Fruit fly (Drosophila melanogaster) whole organism, embryonic: Measurements from ENCODE around the gene TwdlX.

ENCODE experiments used
- Atf3 ChIP-seq: fragments of 200-800 bp; sonication (Bioruptor generic); optimal IDR thresholded peaks from 3 replicates; lab custom pipeline; 2016; ENCODE audit warnings: missing biosample characterization, missing genetic modification characterization
- Blimp-1 ChIP-seq: fragments of 200-800 bp; sonication (Bioruptor generic); optimal IDR thresholded peaks from 3 replicates; lab custom pipeline; 2018; ENCODE audit warnings: missing biosample characterization, missing genetic modification characterization, mild to moderate bottlenecking, moderate library complexity, missing genetic modification reagents
- CG1024 ChIP-seq: fragments of 200-800 bp; sonication (Bioruptor generic); IDR thresholded peaks from 2 replicates; pipeline ENCODE4 v1.3.6; 2022; ENCODE audit warnings: missing biosample characterization, missing genetic modification characterization
- CG10565 ChIP-seq: fragments of 200-800 bp; sonication (Bioruptor generic); optimal IDR thresholded peaks from 3 replicates; lab custom pipeline; 2016; ENCODE audit warnings: missing biosample characterization, mild to moderate bottlenecking, missing genetic modification characterization
- CG11456 ChIP-seq: fragments of 200-800 bp; sonication (Bioruptor generic); IDR thresholded peaks from 3 replicates; pipeline ENCODE4 v1.3.6; 2022; ENCODE audit warnings: missing biosample characterization, missing genetic modification characterization
- CG11696 ChIP-seq: fragments of 200-800 bp; sonication (Bioruptor generic); IDR thresholded peaks from 2 replicates; pipeline ENCODE4 v1.3.6; 2022; ENCODE audit warnings: missing biosample characterization, missing genetic modification characterization
- CG13775 ChIP-seq: fragments of 200-800 bp; sonication (Bioruptor generic); optimal IDR thresholded peaks from 3 replicates; lab custom pipeline; 2017; ENCODE audit warnings: missing biosample characterization, mild to moderate bottlenecking, missing genetic modification characterization
- CG13894 ChIP-seq: fragments of 200-800 bp; sonication (Bioruptor generic); optimal IDR thresholded peaks from 3 replicates; lab custom pipeline; 2018; ENCODE audit warnings: missing biosample characterization, mild to moderate bottlenecking, missing genetic modification characterization, moderate library complexity
- CG14667 ChIP-seq: fragments of 200-800 bp; sonication (Bioruptor generic); IDR thresholded peaks from 2 replicates; pipeline ENCODE4 v1.3.6; 2022; ENCODE audit warnings: missing biosample characterization, missing genetic modification characterization
- CG14860 ChIP-seq: fragments of 200-800 bp; sonication (Bioruptor generic); IDR thresholded peaks from 3 replicates; pipeline ENCODE4 v1.3.6; 2022; ENCODE audit warnings: missing biosample characterization, missing genetic modification characterization; ENCODE audit not compliant: partially characterized antibody
- CG15479 ChIP-seq: fragments of 200-800 bp; sonication (Bioruptor generic); optimal IDR thresholded peaks from 3 replicates; lab custom pipeline; 2019; ENCODE audit warnings: missing biosample characterization, mild to moderate bottlenecking, missing genetic modification characterization, moderate library complexity
- CG2116 ChIP-seq: fragments of 200-800 bp; sonication (Bioruptor generic); optimal IDR thresholded peaks from 3 replicates; lab custom pipeline; 2018; ENCODE audit warnings: missing biosample characterization, mild to moderate bottlenecking, missing genetic modification characterization
- CG2120 ChIP-seq: fragments of 200-800 bp; sonication (Bioruptor generic); optimal IDR thresholded peaks from 3 replicates; lab custom pipeline; 2016; ENCODE audit warnings: missing biosample characterization, missing genetic modification characterization
- CG3281 ChIP-seq: fragments of 200-800 bp; sonication (Bioruptor generic); optimal IDR thresholded peaks from 3 replicates; lab custom pipeline; 2017; ENCODE audit warnings: missing biosample characterization, mild to moderate bottlenecking, missing genetic modification characterization
- CG34422 ChIP-seq: fragments of 200-800 bp; sonication (Bioruptor generic); IDR thresholded peaks from 3 replicates; pipeline ENCODE4 v1.3.6; 2022; ENCODE audit warnings: missing biosample characterization, missing genetic modification characterization
- CG4360 ChIP-seq: fragments of 200-800 bp; sonication (Bioruptor generic); IDR thresholded peaks from 2 replicates; pipeline ENCODE4 v1.3.6; 2022; ENCODE audit warnings: missing biosample characterization, missing genetic modification characterization
- CG5180 ChIP-seq: fragments of 200-800 bp; sonication (Bioruptor generic); optimal IDR thresholded peaks from 3 replicates; lab custom pipeline; 2017; ENCODE audit warnings: missing biosample characterization, missing genetic modification characterization, mild to moderate bottlenecking, moderate library complexity, missing genetic modification reagents
- CG6272 ChIP-seq: fragments of 200-800 bp; sonication (Bioruptor generic); IDR thresholded peaks from 2 replicates; pipeline ENCODE4 v1.3.6; 2022; ENCODE audit warnings: missing biosample characterization, missing genetic modification characterization
- CG8765 ChIP-seq: fragments of 200-800 bp; sonication (Bioruptor generic); IDR thresholded peaks from 2 replicates; pipeline ENCODE4 v1.3.6; 2022; ENCODE audit warnings: missing biosample characterization, missing genetic modification characterization
- CG9932 ChIP-seq: fragments of 200-800 bp; sonication (Bioruptor generic); IDR thresholded peaks from 2 replicates; pipeline ENCODE4 v1.3.6; 2022; ENCODE audit warnings: missing biosample characterization, missing genetic modification characterization
- Camta ChIP-seq: fragments of 200-800 bp; sonication (Bioruptor generic); optimal IDR thresholded peaks from 2 replicates; lab custom pipeline; 2016; ENCODE audit warnings: missing biosample characterization, missing genetic modification characterization
- CkIIα-i1 ChIP-seq: fragments of 200-800 bp; sonication (Bioruptor generic); IDR thresholded peaks from 2 replicates; pipeline ENCODE4 v1.3.6; 2022; ENCODE audit warnings: missing biosample characterization, missing genetic modification characterization
- Dek ChIP-seq: fragments of 200-800 bp; sonication (Bioruptor generic); optimal IDR thresholded peaks from 3 replicates; lab custom pipeline; 2019; ENCODE audit warnings: missing biosample characterization, mild to moderate bottlenecking, missing genetic modification characterization, moderate library complexity
- Ets65A ChIP-seq: fragments of 200-800 bp; sonication (Bioruptor generic); peaks from one replicate; lab custom pipeline; 2016; ENCODE audit warnings: missing biosample characterization, missing genetic modification characterization
- HmgD ChIP-seq: fragments of 200-800 bp; sonication (Bioruptor generic); optimal IDR thresholded peaks from 3 replicates; lab custom pipeline; 2016; ENCODE audit warnings: missing biosample characterization, missing genetic modification characterization
- Lhr ChIP-seq: fragments of 200-800 bp; sonication (Bioruptor generic); optimal IDR thresholded peaks from 3 replicates; lab custom pipeline; 2017; ENCODE audit warnings: mild to moderate bottlenecking, missing biosample characterization, missing genetic modification reagents, missing genetic modification characterization
- Max ChIP-seq: fragments of 200-800 bp; sonication (Bioruptor generic); optimal IDR thresholded peaks from 2 replicates; lab custom pipeline; 2016; ENCODE audit warnings: missing biosample characterization, mild to moderate bottlenecking, missing genetic modification characterization
- Neu2 ChIP-seq: fragments of 200-800 bp; sonication (Bioruptor generic); optimal IDR thresholded peaks from 3 replicates; lab custom pipeline; 2016; ENCODE audit warnings: missing biosample characterization, missing genetic modification characterization, borderline replicate concordance
- Nf-YA ChIP-seq: fragments of 200-800 bp; sonication (Bioruptor generic); IDR thresholded peaks from 2 replicates; pipeline ENCODE4 v1.3.6; 2022; ENCODE audit warnings: missing biosample characterization, missing genetic modification characterization
- Nf-YC ChIP-seq: fragments of 200-800 bp; optimal IDR thresholded peaks from 3 replicates; lab custom pipeline; 2019; ENCODE audit warnings: missing biosample characterization, mild to moderate bottlenecking, missing genetic modification characterization, moderate library complexity
- Oaz ChIP-seq: fragments of 200-800 bp; sonication (Bioruptor generic); IDR thresholded peaks from 2 replicates; pipeline ENCODE4 v1.3.6; 2022; ENCODE audit warnings: missing biosample characterization, missing genetic modification characterization
- Opbp ChIP-seq: fragments of 200-800 bp; sonication (Bioruptor generic); IDR thresholded peaks from 3 replicates; pipeline ENCODE4 v1.3.6; 2022; ENCODE audit warnings: missing biosample characterization, missing genetic modification characterization; ENCODE audit not compliant: partially characterized antibody
- Rfx ChIP-seq: fragments of 200-800 bp; sonication (Bioruptor generic); IDR thresholded peaks from 2 replicates; pipeline ENCODE4 v1.3.6; 2022; ENCODE audit warnings: missing biosample characterization, missing genetic modification characterization
- Rx ChIP-seq: fragments of 200-800 bp; sonication (Bioruptor generic); IDR thresholded peaks from 2 replicates; pipeline ENCODE4 v1.3.6; 2022; ENCODE audit warnings: missing biosample characterization, missing genetic modification characterization
- cg ChIP-seq: fragments of 200-800 bp; sonication (Bioruptor generic); optimal IDR thresholded peaks from 3 replicates; lab custom pipeline; 2019; ENCODE audit warnings: missing biosample characterization, mild to moderate bottlenecking, missing genetic modification characterization, moderate library complexity
- corto ChIP-seq: fragments of 200-800 bp; sonication (Bioruptor generic); optimal IDR thresholded peaks from 2 replicates; lab custom pipeline; 2016; ENCODE audit warnings: missing biosample characterization, mild to moderate bottlenecking, missing genetic modification characterization, moderate library complexity
- crp ChIP-seq, 2 experiments: fragments of 200-800 bp; sonication (Bioruptor generic); optimal IDR thresholded peaks; 2 replicates in 1 of 2; 3 replicates in 1 of 2; lab custom pipeline; 2017; ENCODE audit warnings: missing biosample characterization in 2 of 2, missing genetic modification characterization in 2 of 2, mild to moderate bottlenecking in 1 of 2, moderate library complexity in 1 of 2
- fd96Cb ChIP-seq: fragments of 200-800 bp; sonication (Bioruptor generic); optimal IDR thresholded peaks from 2 replicates; lab custom pipeline; 2018; ENCODE audit warnings: missing biosample characterization, mild to moderate bottlenecking, missing genetic modification characterization, moderate library complexity
- ftz-f1 ChIP-seq: fragments of 200-800 bp; sonication (Bioruptor generic); optimal IDR thresholded peaks from 2 replicates; lab custom pipeline; 2016; ENCODE audit warnings: missing biosample characterization, missing genetic modification characterization
- h ChIP-seq: fragments of >200 bp; optimal IDR thresholded peaks from 2 replicates; lab custom pipeline; 2017
- ind ChIP-seq: fragments of 200-800 bp; sonication (Bioruptor generic); optimal IDR thresholded peaks from 3 replicates; lab custom pipeline; 2016; ENCODE audit warnings: missing biosample characterization, missing genetic modification characterization
- jing ChIP-seq: fragments of 200-800 bp; sonication (Bioruptor generic); optimal IDR thresholded peaks from 2 replicates; lab custom pipeline; 2018; ENCODE audit warnings: missing biosample characterization, mild to moderate bottlenecking, missing genetic modification characterization
- jumu ChIP-seq: fragments of 200-800 bp; sonication (Bioruptor generic); optimal IDR thresholded peaks from 3 replicates; lab custom pipeline; 2016; ENCODE audit warnings: missing biosample characterization, missing genetic modification characterization
- oc ChIP-seq: fragments of 200-800 bp; sonication (Bioruptor generic); optimal IDR thresholded peaks from 2 replicates; lab custom pipeline; 2018; ENCODE audit warnings: missing biosample characterization, mild to moderate bottlenecking, missing genetic modification characterization, moderate library complexity
- otp ChIP-seq: fragments of 200-800 bp; sonication (Bioruptor generic); IDR thresholded peaks from 3 replicates; pipeline ENCODE4, ENCODE4 v1.3.6; 2022; ENCODE audit warnings: missing biosample characterization, missing genetic modification characterization
- ro ChIP-seq: fragments of 200-800 bp; sonication (Bioruptor generic); IDR thresholded peaks from 2 replicates; pipeline ENCODE4 v1.3.6; 2022; ENCODE audit warnings: missing biosample characterization, missing genetic modification characterization
- sisA ChIP-seq: fragments of 200-800 bp; sonication (Bioruptor generic); IDR thresholded peaks from 2 replicates; pipeline ENCODE4 v1.3.6; 2022; ENCODE audit warnings: missing biosample characterization, missing genetic modification characterization
- sr ChIP-seq: fragments of 200-800 bp; sonication (Bioruptor generic); IDR thresholded peaks from 3 replicates; pipeline ENCODE4 v1.3.6; 2022; ENCODE audit warnings: missing biosample characterization, missing genetic modification characterization
- z ChIP-seq: fragments of 200-800 bp; sonication (Bioruptor generic); IDR thresholded peaks from 3 replicates; pipeline ENCODE4 v1.3.6; 2022; ENCODE audit warnings: missing biosample characterization, missing genetic modification characterization
- zen2 ChIP-seq: fragments of 200-800 bp; sonication (Bioruptor generic); IDR thresholded peaks from 3 replicates; pipeline ENCODE4 v1.3.6; 2022; ENCODE audit warnings: missing biosample characterization, missing genetic modification characterization; ENCODE audit not compliant: partially characterized antibody
- zfh2 ChIP-seq: fragments of 200-800 bp; sonication (Bioruptor generic); optimal IDR thresholded peaks from 2 replicates; lab custom pipeline; 2016; ENCODE audit warnings: missing biosample characterization, missing genetic modification characterization

Gene TwdlX

DNA sequence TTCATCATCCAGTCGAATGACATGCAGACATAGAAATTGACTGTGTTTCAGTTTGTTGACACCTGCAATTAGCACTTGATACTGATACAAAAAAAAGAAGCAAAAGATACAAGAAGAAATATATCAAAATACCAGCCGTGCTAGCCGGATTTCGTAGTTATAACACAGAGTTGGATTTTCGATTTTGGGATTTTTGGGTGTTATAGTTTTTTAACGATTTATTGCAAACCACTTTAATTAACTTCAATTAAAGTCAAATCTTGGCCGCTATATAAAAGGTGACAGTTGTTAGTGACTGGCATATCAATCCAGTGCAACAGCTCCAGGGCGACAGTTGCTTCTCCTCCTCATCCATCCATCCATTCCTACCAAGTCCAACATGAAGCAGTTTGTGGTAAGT lies at the start of gene TwdlX:
TwdlX (plus strand) TSS at position 301 of the 400 bp plus-strand sequence.
- TF ChIP-seq CG6272 (GFP tag; lab: Robert Waterston, UW) = no peak
- no peak for TF ChIP-seq h (lab: Kevin White, UChicago)
- TF ChIP-seq CG13775 = no peak
- no peak for TF ChIP-seq Opbp (GFP tag; lab: Robert Waterston, UW)
- TF ChIP-seq CG11696 (GFP tag; lab: Robert Waterston, UW) = no peak
- no peak for TF ChIP-seq CG34422

dm6 chrX:16683765-16684164 lies 47.1 kb upstream of the TwdlX start, which contains the start of gene Axs:
Axs (minus strand) TSS chrX:16683895.
- TF ChIP-seq Rfx (GFP tag; lab: Robert Waterston, UW) (peak; percentile 54), Neu2 (GFP tag; lab: Kevin White, UChicago) (no peak), crp (GFP tag; optimal IDR thresholded peaks at IDR 0.05; lab: Kevin White, UChicago) (peak in 1 of 2 experiments; percentile 32), CG5180 (no peak), CG2116 (GFP tag; lab: Kevin White, UChicago) (peak; percentile 85), Nf-YC (tag; lab: Kevin White, UChicago) (peak; percentile 9), zfh2 (GFP tag; lab: Kevin White, UChicago) (peak; percentile 30), zen2 (GFP tag; lab: Robert Waterston, UW) (peak; percentile 66; the same call in 2 of the 3 replicates), CG15479 (peak; percentile 94), fd96Cb (tag; lab: Kevin White, UChicago) (no peak), CG10565 (GFP tag; lab: Kevin White, UChicago) (no peak), CG4360 (GFP tag; lab: Robert Waterston, UW) (no peak), Blimp-1 (GFP tag; lab: Kevin White, UChicago) (no peak), CG3281 (GFP tag; lab: Kevin White, UChicago) (no peak), Dek (tag; lab: Kevin White, UChicago) (peak; percentile 28), Atf3 (peak; percentile 51), cg (GFP tag; lab: Kevin White, UChicago) (peak; percentile 13), CG11456 (GFP tag; lab: Robert Waterston, UW) (no peak), z (GFP tag; lab: Robert Waterston, UW) (no peak), CG8765 (GFP tag; lab: Robert Waterston, UW) (no peak), ind (GFP tag; lab: Kevin White, UChicago) (no peak), Ets65A (peak; percentile 92), jumu (GFP tag; lab: Kevin White, UChicago) (peak; percentile 16), Lhr (GFP tag; lab: Kevin White, UChicago) (peak; percentile 77), CG9932 (peak; percentile 58), ftz-f1 (peak; percentile 53), sisA (GFP tag; lab: Robert Waterston, UW) (no peak), CG13894 (tag; lab: Kevin White, UChicago) (no peak), Camta (GFP tag; lab: Kevin White, UChicago) (no peak), ro (GFP tag; lab: Robert Waterston, UW) (no peak), CG14667 (no peak), Oaz (GFP tag; lab: Robert Waterston, UW) (no peak), HmgD (GFP tag; lab: Kevin White, UChicago) (peak; percentile 24), oc (no peak), otp (GFP tag; lab: Robert Waterston, UW) (no peak), sr (no peak), CG1024 (GFP tag; lab: Robert Waterston, UW) (no peak), jing (GFP tag; lab: Kevin White, UChicago) (no peak), CkIIα-i1 (GFP tag; lab: Robert Waterston, UW) (no peak), Nf-YA (GFP tag; lab: Robert Waterston, UW) (no peak), corto (GFP tag; lab: Kevin White, UChicago) (no peak), CG14860 (GFP tag; lab: Robert Waterston, UW) (peak; percentile 64), Max (GFP tag; lab: Kevin White, UChicago) (no peak), Rx (GFP tag; lab: Robert Waterston, UW) (no peak), CG2120 (GFP tag; lab: Kevin White, UChicago) (peak; percentile 50)
